Fruit fly (Drosophila melanogaster) whole organism, embryonic: Measurements from ENCODE around the gene CG32246.

Experiments used
- Atf3 ChIP-seq: fragments of 200-800 bp; sonication (Bioruptor generic); optimal IDR thresholded peaks from 3 replicates; lab custom pipeline; 2016; ENCODE audit warnings: missing biosample characterization, missing genetic modification characterization
- Bdp1 ChIP-seq: fragments of 200-800 bp; sonication (Bioruptor generic); optimal IDR thresholded peaks from 3 replicates; lab custom pipeline; 2016; ENCODE audit warnings: missing biosample characterization, missing genetic modification characterization
- CG10209 ChIP-seq: fragments of 200-800 bp; sonication (Bioruptor generic); optimal IDR thresholded peaks from 3 replicates; lab custom pipeline; 2017; ENCODE audit warnings: missing biosample characterization, mild to moderate bottlenecking, missing genetic modification characterization, missing genetic modification reagents
- CG10274 ChIP-seq: fragments of 200-800 bp; sonication (Bioruptor generic); optimal IDR thresholded peaks from 3 replicates; lab custom pipeline; 2017; ENCODE audit warnings: missing biosample characterization, mild to moderate bottlenecking, missing genetic modification characterization
- CG10959 ChIP-seq: fragments of 200-800 bp; sonication (Bioruptor generic); IDR thresholded peaks from 2 replicates; pipeline ENCODE4 v1.3.6; 2022; ENCODE audit warnings: missing biosample characterization, missing genetic modification characterization
- CG11247 ChIP-seq: fragments of 200-800 bp; sonication (Bioruptor generic); IDR thresholded peaks from 2 replicates; pipeline ENCODE4 v1.3.6; 2022; ENCODE audit warnings: missing biosample characterization, missing genetic modification characterization
- CG12219 ChIP-seq: fragments of 200-800 bp; sonication (Bioruptor generic); optimal IDR thresholded peaks from 3 replicates; lab custom pipeline; 2018; ENCODE audit warnings: missing biosample characterization, mild to moderate bottlenecking, missing genetic modification characterization
- CG13296 ChIP-seq: fragments of 200-800 bp; sonication (Bioruptor generic); optimal IDR thresholded peaks from 3 replicates; lab custom pipeline; 2018; ENCODE audit warnings: missing biosample characterization, mild to moderate bottlenecking, missing genetic modification characterization
- CG15514 ChIP-seq: fragments of 200-800 bp; sonication (Bioruptor generic); optimal IDR thresholded peaks from 3 replicates; lab custom pipeline; 2017; ENCODE audit warnings: missing biosample characterization, missing genetic modification characterization, mild to moderate bottlenecking, moderate library complexity, missing genetic modification reagents
- CG16813 ChIP-seq: fragments of 200-800 bp; sonication (Bioruptor generic); IDR thresholded peaks from 3 replicates; pipeline ENCODE4 v1.3.6; 2022; ENCODE audit warnings: missing biosample characterization, missing genetic modification characterization; ENCODE audit not compliant: partially characterized antibody
- CG16815 ChIP-seq: fragments of 200-800 bp; sonication (Bioruptor generic); optimal IDR thresholded peaks from 3 replicates; lab custom pipeline; 2017; ENCODE audit warnings: missing biosample characterization, mild to moderate bottlenecking, missing genetic modification characterization
- CG17359 ChIP-seq: fragments of 200-800 bp; sonication (Bioruptor generic); optimal IDR thresholded peaks from 3 replicates; lab custom pipeline; 2018; ENCODE audit warnings: missing biosample characterization, mild to moderate bottlenecking, missing genetic modification characterization, moderate library complexity
- CG2120 ChIP-seq: fragments of 200-800 bp; sonication (Bioruptor generic); optimal IDR thresholded peaks from 3 replicates; lab custom pipeline; 2016; ENCODE audit warnings: missing biosample characterization, missing genetic modification characterization
- CG33213 ChIP-seq: fragments of 200-800 bp; sonication (Bioruptor generic); optimal IDR thresholded peaks from 3 replicates; lab custom pipeline; 2016; ENCODE audit warnings: missing biosample characterization, missing genetic modification characterization
- CG4360 ChIP-seq: fragments of 200-800 bp; sonication (Bioruptor generic); IDR thresholded peaks from 2 replicates; pipeline ENCODE4 v1.3.6; 2022; ENCODE audit warnings: missing biosample characterization, missing genetic modification characterization
- CG4730 ChIP-seq: fragments of 200-800 bp; sonication (Bioruptor generic); IDR thresholded peaks from 2 replicates; pipeline ENCODE4 v1.3.6; 2022; ENCODE audit warnings: missing biosample characterization, missing genetic modification characterization
- CG6254 ChIP-seq: fragments of 200-800 bp; sonication (Bioruptor generic); optimal IDR thresholded peaks from 3 replicates; lab custom pipeline; 2017; ENCODE audit warnings: mild to moderate bottlenecking, missing biosample characterization, missing genetic modification reagents, missing genetic modification characterization
- CG7839 ChIP-seq: fragments of 200-800 bp; sonication (Bioruptor generic); optimal IDR thresholded peaks from 3 replicates; lab custom pipeline; 2018; ENCODE audit warnings: missing biosample characterization, mild to moderate bottlenecking, missing genetic modification characterization, moderate library complexity
- CG8388 ChIP-seq: fragments of 200-800 bp; sonication (Bioruptor generic); optimal IDR thresholded peaks from 2 replicates; lab custom pipeline; 2019; ENCODE audit warnings: missing biosample characterization, mild to moderate bottlenecking, missing genetic modification characterization, moderate library complexity
- CG8944 ChIP-seq: fragments of 200-800 bp; sonication (Bioruptor generic); optimal IDR thresholded peaks from 3 replicates; lab custom pipeline; 2016; ENCODE audit warnings: missing biosample characterization, missing genetic modification characterization
- CG9727 ChIP-seq: fragments of 200-800 bp; sonication (Bioruptor generic); optimal IDR thresholded peaks from 3 replicates; lab custom pipeline; 2017; ENCODE audit warnings: missing biosample characterization, mild to moderate bottlenecking, missing genetic modification characterization
- Dek ChIP-seq: fragments of 200-800 bp; sonication (Bioruptor generic); optimal IDR thresholded peaks from 3 replicates; lab custom pipeline; 2019; ENCODE audit warnings: missing biosample characterization, mild to moderate bottlenecking, missing genetic modification characterization, moderate library complexity
- Dref ChIP-seq: fragments of 200-800 bp; sonication (Bioruptor generic); IDR thresholded peaks from 2 replicates; pipeline ENCODE4 v1.3.6; 2022; ENCODE audit warnings: missing biosample characterization, missing genetic modification characterization
- Gsc ChIP-seq: fragments of 200-800 bp; sonication (Bioruptor generic); IDR thresholded peaks from 2 replicates; pipeline ENCODE4 v1.3.6; 2022; ENCODE audit warnings: missing biosample characterization, missing genetic modification characterization
- Max ChIP-seq: fragments of 200-800 bp; sonication (Bioruptor generic); optimal IDR thresholded peaks from 2 replicates; lab custom pipeline; 2016; ENCODE audit warnings: missing biosample characterization, mild to moderate bottlenecking, missing genetic modification characterization
- Nf-YC ChIP-seq: fragments of 200-800 bp; optimal IDR thresholded peaks from 3 replicates; lab custom pipeline; 2019; ENCODE audit warnings: missing biosample characterization, mild to moderate bottlenecking, missing genetic modification characterization, moderate library complexity
- PHDP ChIP-seq: fragments of 200-800 bp; sonication (Bioruptor generic); optimal IDR thresholded peaks from 3 replicates; lab custom pipeline; 2018; ENCODE audit warnings: missing biosample characterization, mild to moderate bottlenecking, missing genetic modification characterization, moderate library complexity
- Sin3A ChIP-seq: fragments of >200 bp; optimal IDR thresholded peaks from 2 replicates; lab custom pipeline; 2018
- Sox102F ChIP-seq: fragments of 200-800 bp; sonication (Bioruptor generic); optimal IDR thresholded peaks from 2 replicates; lab custom pipeline; 2018; ENCODE audit warnings: missing biosample characterization, mild to moderate bottlenecking, missing genetic modification characterization, moderate library complexity
- Tbp ChIP-seq: fragments of >200 bp; optimal IDR thresholded peaks from 2 replicates; lab custom pipeline; 2018; ENCODE audit warnings: missing biosample characterization, missing genetic modification characterization
- ac ChIP-seq: fragments of 200-800 bp; sonication (Bioruptor generic); optimal IDR thresholded peaks from 3 replicates; lab custom pipeline; 2017; ENCODE audit warnings: missing biosample characterization, mild to moderate bottlenecking, missing genetic modification characterization
- al ChIP-seq: fragments of 200-800 bp; sonication (Bioruptor generic); IDR thresholded peaks from 2 replicates; pipeline ENCODE4 v1.3.6; 2022; ENCODE audit warnings: missing biosample characterization, missing genetic modification characterization
- az2 ChIP-seq: fragments of 200-800 bp; sonication (Bioruptor generic); optimal IDR thresholded peaks from 3 replicates; lab custom pipeline; 2016; ENCODE audit warnings: missing biosample characterization, missing genetic modification characterization
- chm ChIP-seq: fragments of 200-800 bp; sonication (Bioruptor generic); IDR thresholded peaks from 2 replicates; pipeline ENCODE4 v1.3.6; 2022; ENCODE audit warnings: missing biosample characterization, missing genetic modification characterization
- ci ChIP-seq: fragments of 200-800 bp; sonication (Bioruptor generic); IDR thresholded peaks from 3 replicates; pipeline ENCODE4 v1.3.6; 2022; ENCODE audit warnings: missing biosample characterization, missing genetic modification characterization
- dati ChIP-seq: fragments of 200-800 bp; sonication (Bioruptor generic); IDR thresholded peaks from 2 replicates; pipeline ENCODE4 v1.3.6; 2022; ENCODE audit warnings: missing biosample characterization, missing genetic modification characterization
- dm ChIP-seq: fragments of 200-800 bp; sonication (Bioruptor generic); optimal IDR thresholded peaks from 3 replicates; lab custom pipeline; 2016; ENCODE audit warnings: missing biosample characterization, missing genetic modification characterization
- dysf ChIP-seq: fragments of 200-800 bp; sonication (Bioruptor generic); IDR thresholded peaks from 3 replicates; pipeline ENCODE4 v1.3.6; 2022; ENCODE audit warnings: missing biosample characterization, missing genetic modification characterization
- eve ChIP-seq, 2 experiments: fragments of >200 bp; optimal IDR thresholded peaks; 2 replicates each; lab custom pipeline; 2017; ENCODE audit warnings: missing biosample characterization in 2 of 2, missing genetic modification characterization in 2 of 2
- exex ChIP-seq: fragments of 200-800 bp; sonication (Bioruptor generic); optimal IDR thresholded peaks from 4 replicates; lab custom pipeline; 2018; ENCODE audit warnings: missing biosample characterization, mild to moderate bottlenecking, missing genetic modification characterization, moderate library complexity
- gcm2 ChIP-seq: fragments of 200-800 bp; sonication (Bioruptor generic); optimal IDR thresholded peaks from 2 replicates; lab custom pipeline; 2016; ENCODE audit warnings: missing biosample characterization, missing genetic modification characterization
- h ChIP-seq: fragments of >200 bp; optimal IDR thresholded peaks from 2 replicates; lab custom pipeline; 2017
- lab ChIP-seq: fragments of 200-800 bp; sonication (Bioruptor generic); optimal IDR thresholded peaks from 3 replicates; lab custom pipeline; 2017; ENCODE audit warnings: missing biosample characterization, missing genetic modification characterization, mild to moderate bottlenecking, moderate library complexity, missing genetic modification reagents
- otp ChIP-seq: fragments of 200-800 bp; sonication (Bioruptor generic); IDR thresholded peaks from 3 replicates; pipeline ENCODE4, ENCODE4 v1.3.6; 2022; ENCODE audit warnings: missing biosample characterization, missing genetic modification characterization
- peb ChIP-seq: fragments of 200-800 bp; sonication (Bioruptor generic); IDR thresholded peaks from 2 replicates; pipeline ENCODE4 v1.3.6; 2022; ENCODE audit warnings: missing biosample characterization, missing genetic modification characterization
- pita ChIP-seq: fragments of 200-800 bp; sonication (Bioruptor generic); optimal IDR thresholded peaks from 2 replicates; lab custom pipeline; 2017; ENCODE audit warnings: missing biosample characterization, mild to moderate bottlenecking, missing genetic modification characterization
- run ChIP-seq: fragments of 200-800 bp; sonication (Bioruptor generic); optimal IDR thresholded peaks from 3 replicates; lab custom pipeline; 2018; ENCODE audit warnings: missing biosample characterization, mild to moderate bottlenecking, missing genetic modification characterization
- sqz ChIP-seq: fragments of 200-800 bp; sonication (Bioruptor generic); optimal IDR thresholded peaks from 3 replicates; lab custom pipeline; 2018; ENCODE audit warnings: missing biosample characterization, mild to moderate bottlenecking, missing genetic modification characterization
- tll ChIP-seq, 2 experiments: fragments of 200-800 bp in 1 of 2; fragments of >200 bp in 1 of 2; sonication (Bioruptor generic) in 1 of 2; optimal IDR thresholded peaks; 2 replicates each; lab custom pipeline; 2017 to 2019; ENCODE audit warnings: missing biosample characterization in 2 of 2, missing genetic modification characterization in 2 of 2, mild to moderate bottlenecking in 1 of 2, moderate library complexity in 1 of 2
- yki ChIP-seq: fragments of >200 bp; optimal IDR thresholded peaks from 3 replicates; lab custom pipeline; 2018

Gene CG32246

dm6 chr3L:4625387-4626386 is 4.7 kb downstream of the CG32246 start, which contains the start of gene Src64B (continued):
- TF ChIP-seq CG8388 (no peak), Tbp (GFP tag; lab: Kevin White, UChicago) (no peak), al (no peak), sqz (GFP tag; lab: Kevin White, UChicago) (peak; percentile 14), CG2120 (GFP tag; lab: Kevin White, UChicago) (no peak), dm (GFP tag; lab: Kevin White, UChicago) (peak; percentile 77), exex (no peak), h (lab: Kevin White, UChicago) (no peak), CG17359 (tag; lab: Kevin White, UChicago) (no peak), Gsc (GFP tag; lab: Robert Waterston, UW) (no peak), tll (GFP tag; optimal IDR thresholded peaks at IDR 0.05; lab: Kevin White, UChicago) (peak in 1 of 2 experiments; percentile 68), peb (GFP tag; lab: Robert Waterston, UW) (no peak), CG12219 (peak; percentile 16), CG13296 (GFP tag; lab: Kevin White, UChicago) (peak; percentile 1), yki (lab: Kevin White, UChicago) (no peak), CG10209 (GFP tag; lab: Kevin White, UChicago) (no peak), CG4730 (GFP tag; lab: Robert Waterston, UW) (no peak), chm (peak; percentile 65), Max (GFP tag; lab: Kevin White, UChicago) (peak; percentile 10), pita (GFP tag; lab: Kevin White, UChicago) (peak; percentile 41), dati (GFP tag; lab: Robert Waterston, UW) (0 out of 2 replicates have a peak, but pooled peaks have one; percentile 13), Dek (tag; lab: Kevin White, UChicago) (no peak), CG4360 (GFP tag; lab: Robert Waterston, UW) (peak; percentile 78), run (no peak), Atf3 (GFP tag; lab: Kevin White, UChicago) (no peak), ac (peak; percentile 9), CG16815 (GFP tag; lab: Kevin White, UChicago) (no peak), otp (peak; percentile 45; the same call in 1 of the 3 replicates), ci (GFP tag; lab: Robert Waterston, UW) (peak; percentile 55; the same call in 2 of the 3 replicates), Bdp1 (no peak), CG33213 (GFP tag; lab: Kevin White, UChicago) (peak; percentile 20), gcm2 (GFP tag; lab: Kevin White, UChicago) (no peak), CG7839 (tag; lab: Kevin White, UChicago) (peak; percentile 35), dysf (GFP tag; lab: Robert Waterston, UW) (no peak), Dref (GFP tag; lab: Robert Waterston, UW) (peak; percentile 95), PHDP (tag; lab: Kevin White, UChicago) (peak; percentile 38), Nf-YC (tag; lab: Kevin White, UChicago) (peak; percentile 51), CG6254 (GFP tag; lab: Kevin White, UChicago) (peak; percentile 14), CG9727 (GFP tag; lab: Kevin White, UChicago) (no peak), CG8944 (GFP tag; lab: Kevin White, UChicago) (no peak), Sox102F (GFP tag; lab: Kevin White, UChicago) (no peak), lab (GFP tag; lab: Kevin White, UChicago) (peak; percentile 27), CG10959 (GFP tag; lab: Robert Waterston, UW) (no peak), eve (GFP tag; optimal IDR thresholded peaks at IDR 0.05; lab: Kevin White, UChicago) (no peak), az2 (GFP tag; lab: Kevin White, UChicago) (no peak), CG10274 (GFP tag; lab: Kevin White, UChicago) (no peak), CG16813 (GFP tag; lab: Robert Waterston, UW) (peak; percentile 74), CG11247 (GFP tag; lab: Robert Waterston, UW) (no peak), Sin3A (no peak), CG15514 (GFP tag; lab: Kevin White, UChicago) (peak; percentile 54)
